Worm (Caenorhabditis elegans) whole organism, L4 larva: Measurements from ENCODE around the gene srt-7.

Experiments
- Y105C5A.15 ChIP-seq: fragments of 200-800 bp; sonication (Bioruptor generic); IDR thresholded peaks from 2 replicates; pipeline ENCODE4 v1.3.6; 2022; ENCODE audit warnings: missing genetic modification characterization, missing compliant biosample characterization
- ZK546.5 ChIP-seq, 2 experiments: sonication (generic microtip); optimal IDR thresholded peaks; 2 replicates each; lab custom pipeline; 2017; ENCODE audit warnings: missing biosample characterization in 2 of 2, missing genetic modification characterization in 2 of 2
- ceh-28 ChIP-seq: fragments of 150-350 bp; optimal IDR thresholded peaks from 2 replicates; lab custom pipeline; 2014; ENCODE audit warnings: missing biosample characterization, missing genetic modification reagents, missing genetic modification characterization
- dpl-1 ChIP-seq: fragments of 150-350 bp; optimal IDR thresholded peaks from 2 replicates; lab custom pipeline; 2014; ENCODE audit warnings: missing biosample characterization, missing genetic modification reagents, missing genetic modification characterization
- egl-43 ChIP-seq: fragments of 200-800 bp; sonication (Bioruptor generic); IDR thresholded peaks from 2 replicates; pipeline ENCODE4 v1.3.6; 2022; ENCODE audit warnings: missing genetic modification reagents, missing genetic modification characterization, missing compliant biosample characterization
- jun-1 ChIP-seq: fragments of 150-350 bp; optimal IDR thresholded peaks from 2 replicates; lab custom pipeline; 2014; ENCODE audit warnings: missing biosample characterization, missing genetic modification reagents, missing genetic modification characterization
- lin-13 ChIP-seq: fragments of 150-350 bp; optimal IDR thresholded peaks from 2 replicates; lab custom pipeline; 2014; ENCODE audit warnings: missing biosample characterization, missing genetic modification reagents, missing genetic modification characterization
- lin-39 ChIP-seq: fragments of 150-350 bp; optimal IDR thresholded peaks from 2 replicates; lab custom pipeline; 2014; ENCODE audit warnings: missing biosample characterization, missing genetic modification reagents, missing genetic modification characterization
- nhr-237 ChIP-seq: sonication (generic microtip); optimal IDR thresholded peaks from 2 replicates; lab custom pipeline; 2017; ENCODE audit warnings: missing biosample characterization, missing genetic modification characterization
- nhr-28 ChIP-seq: fragments of 150-350 bp; optimal IDR thresholded peaks from 2 replicates; lab custom pipeline; 2014; ENCODE audit warnings: missing biosample characterization, missing genetic modification characterization
- nhr-76 ChIP-seq: fragments of 150-350 bp; optimal IDR thresholded peaks from 2 replicates; lab custom pipeline; 2014; ENCODE audit warnings: missing biosample characterization, missing genetic modification characterization
- snpc-4 ChIP-seq: fragments of 150-350 bp; optimal IDR thresholded peaks from 2 replicates; lab custom pipeline; 2014; ENCODE audit warnings: missing biosample characterization, missing genetic modification characterization
- unc-39 ChIP-seq: sonication (generic microtip); optimal IDR thresholded peaks from 2 replicates; lab custom pipeline; 2017; ENCODE audit warnings: missing biosample characterization, missing genetic modification characterization

- no peak for TF ChIP-seq lin-13 (GFP tag; lab: Kevin White, UChicago)
- no peak for TF ChIP-seq egl-43
- TF ChIP-seq unc-39 (tag; lab: Kevin White, UChicago) = no peak
- TF ChIP-seq lin-39 = no peak
- TF ChIP-seq dpl-1 = no peak
- TF ChIP-seq nhr-237 = no peak
- TF ChIP-seq nhr-76 = no peak
- no peak for TF ChIP-seq snpc-4
- TF ChIP-seq ZK546.5 (tag; optimal IDR thresholded peaks at IDR 0.05; lab: Kevin White, UChicago) = no peak
- no peak for TF ChIP-seq jun-1 (tag; lab: Kevin White, UChicago)
- no peak for TF ChIP-seq Y105C5A.15 (GFP tag; lab: Robert Waterston, UW)
- no peak for TF ChIP-seq ceh-28 (tag; lab: Kevin White, UChicago)
- no peak for TF ChIP-seq nhr-28 (tag; lab: Kevin White, UChicago)
These were observed 40.6 kb upstream of the srt-7 start for ce11 chrV:3040930-3041329.
